Worm (Caenorhabditis elegans): Measurements from ENCODE around the gene mam-7.

mam-7 gene

ce11 chrIII:9912501-9912900 lies 19.5 kb downstream of the mam-7 start:
- TF ChIP-seq nhr-11 (tag; optimal IDR thresholded peaks at IDR 0.05), result no peak
- no peak for TF ChIP-seq zip-4 (GFP tag; optimal IDR thresholded peaks at IDR 0.05)
- no peak for TF ChIP-seq lin-15B (tag; optimal IDR thresholded peaks at IDR 0.05)
- TF ChIP-seq ceh-82 (tag; optimal IDR thresholded peaks at IDR 0.05), result peak in 1 of 3 experiments; percentile 3
- peak; percentile 49 to 69 (median 64) for TF ChIP-seq dpl-1 (GFP tag; optimal IDR thresholded peaks at IDR 0.05)
- TF ChIP-seq mab-9 (GFP tag; IDR thresholded peaks at IDR 0.05), result no peak
- TF ChIP-seq snu-23 (GFP tag; optimal IDR thresholded peaks at IDR 0.05), result no peak
- no peak for TF ChIP-seq lin-14 (GFP tag; optimal IDR thresholded peaks at IDR 0.05)
- TF ChIP-seq sptf-1 (tag; optimal IDR thresholded peaks at IDR 0.05), result no peak
- no peak for TF ChIP-seq hlh-17 (GFP tag; optimal IDR thresholded peaks at IDR 0.05; ENCODE audit: borderline replicate concordance)
- TF ChIP-seq efl-1 (optimal IDR thresholded peaks at IDR 0.05), result peak in 1 of 2 experiments; percentile 42
- TF ChIP-seq efl-1 (GFP tag; optimal IDR thresholded peaks at IDR 0.05 in 1 of 2), result peak; percentile 68 to 96
- TF ChIP-seq skn-1 (tag; optimal IDR thresholded peaks at IDR 0.05), result peak; percentile 77
- no peak for TF ChIP-seq mep-1 (tag; optimal IDR thresholded peaks at IDR 0.05)
- TF ChIP-seq fkh-10 (GFP tag; optimal IDR thresholded peaks at IDR 0.05), result no peak
- TF ChIP-seq zag-1 (tag; optimal IDR thresholded peaks at IDR 0.05), result no peak
- TF ChIP-seq dsc-1 (tag; optimal IDR thresholded peaks at IDR 0.05), result no peak
- TF ChIP-seq nhr-84 (tag; optimal IDR thresholded peaks at IDR 0.05), result no peak
- TF ChIP-seq sup-37 (GFP tag; optimal IDR thresholded peaks at IDR 0.05), result no peak
- TF ChIP-seq lin-35 (GFP tag; optimal IDR thresholded peaks at IDR 0.05), result peak; percentile 43 to 76
- TF ChIP-seq fkh-4 (tag; optimal IDR thresholded peaks at IDR 0.05; ENCODE audit: borderline replicate concordance), result no peak
- no peak for TF ChIP-seq pax-3 (tag; optimal IDR thresholded peaks at IDR 0.05)
- no peak for TF ChIP-seq isw-1 (GFP tag; IDR thresholded peaks at IDR 0.05)
- no peak for TF ChIP-seq efl-3 (GFP tag; optimal IDR thresholded peaks at IDR 0.05)

- no peak for TF ChIP-seq ces-1 (GFP tag; optimal IDR thresholded peaks at IDR 0.05)
- TF ChIP-seq nhr-90 (tag; optimal IDR thresholded peaks at IDR 0.05; ENCODE audit: poor library complexity), result no peak
- peak; percentile 22 for TF ChIP-seq elt-2 (tag; optimal IDR thresholded peaks at IDR 0.05)
- TF ChIP-seq sup-37 (GFP tag; optimal IDR thresholded peaks at IDR 0.05), result no peak
- peak in 1 of 2 experiments; percentile 54 for TF ChIP-seq lin-35 (GFP tag; optimal IDR thresholded peaks at IDR 0.05)
- no peak for TF ChIP-seq mef-2 (tag; optimal IDR thresholded peaks at IDR 0.05)
- no peak for TF ChIP-seq egl-27 (tag; optimal IDR thresholded peaks at IDR 0.05)
- no peak for TF ChIP-seq tbx-2 (tag; optimal IDR thresholded peaks at IDR 0.05)
- peak in 1 of 6 experiments; percentile 25 for TF ChIP-seq elt-3 (tag; optimal IDR thresholded peaks at IDR 0.05)
- TF ChIP-seq blmp-1 (tag; optimal IDR thresholded peaks at IDR 0.05), result peak; percentile 16
- TF ChIP-seq efl-1 (optimal IDR thresholded peaks at IDR 0.05), result no peak
- TF ChIP-seq efl-1 (GFP tag; optimal IDR thresholded peaks at IDR 0.05 in 1 of 2), result peak in 1 of 2 experiments; percentile 44
- peak; percentile 11 for TF ChIP-seq unc-130 (tag; optimal IDR thresholded peaks at IDR 0.05)
These were observed 20.0 kb downstream of the mam-7 start for ce11 chrIII:9912998-9913397.

- no peak for TF ChIP-seq efl-1 (optimal IDR thresholded peaks at IDR 0.05)
- TF ChIP-seq efl-1 (GFP tag; optimal IDR thresholded peaks at IDR 0.05 in 1 of 2), result no peak
- no peak for TF ChIP-seq hlh-4 (tag; optimal IDR thresholded peaks at IDR 0.05)
- no peak for TF ChIP-seq swsn-7 (tag; optimal IDR thresholded peaks at IDR 0.05)
- TF ChIP-seq ceh-82 (tag; optimal IDR thresholded peaks at IDR 0.05), result no peak
- peak; percentile 28 for TF ChIP-seq elt-2 (tag; optimal IDR thresholded peaks at IDR 0.05)
- no peak for TF ChIP-seq C16A3.4 (tag; optimal IDR thresholded peaks at IDR 0.05)
- no peak for TF ChIP-seq nhr-90 (tag; optimal IDR thresholded peaks at IDR 0.05; ENCODE audit: poor library complexity)
- TF ChIP-seq mab-9 (GFP tag; IDR thresholded peaks at IDR 0.05), result no peak
- TF ChIP-seq elt-3 (tag; optimal IDR thresholded peaks at IDR 0.05), result no peak
- no peak for TF ChIP-seq nhr-47 (tag; optimal IDR thresholded peaks at IDR 0.05)
- no peak for TF ChIP-seq aha-1 (tag; optimal IDR thresholded peaks at IDR 0.05)
- TF ChIP-seq nhr-19 (GFP tag; conservative IDR thresholded peaks at IDR 0.05), result no peak
- peak; percentile 75 for TF ChIP-seq pqm-1 (tag; optimal IDR thresholded peaks at IDR 0.05)
- TF ChIP-seq nhr-237 (tag; optimal IDR thresholded peaks at IDR 0.05), result no peak
- TF ChIP-seq lin-35 (GFP tag; optimal IDR thresholded peaks at IDR 0.05), result peak in 1 of 2 experiments; percentile 41
These were observed 20.8 kb downstream of the mam-7 start, which contains the start of gene cbp-3 for ce11 chrIII:9913722-9914121. Gene cbp-3, plus strand, starts transcription at chrIII:9913993.
